Worm (Caenorhabditis elegans): Measurements from ENCODE around the gene K07E3.9.

ce11 chrX:8089266-8089909 is 18.6 kb upstream of the K07E3.9 start:
- TF ChIP-seq nhr-11 (tag; optimal IDR thresholded peaks at IDR 0.05) (no peak), pax-1 (tag; optimal IDR thresholded peaks at IDR 0.05) (no peak), pqm-1 (tag; optimal IDR thresholded peaks at IDR 0.05) (no peak)

Data from whole organism, late embryonic.